Worm (Caenorhabditis elegans) whole organism, L2 larva: ENCODE measurements around the gene clec-182.

ENCODE experiments used
- C34F6.9 ChIP-seq: fragments of 150-350 bp; optimal IDR thresholded peaks from 2 replicates; lab custom pipeline; 2014; ENCODE audit warnings: missing biosample characterization, missing genetic modification characterization
- F13H6.1 ChIP-seq: sonication (generic microtip); optimal IDR thresholded peaks from 2 replicates; lab custom pipeline; 2016; ENCODE audit warnings: missing genetic modification characterization, missing compliant biosample characterization
- Y55F3AM.14 ChIP-seq: fragments of 200-800 bp; sonication (Bioruptor generic); optimal IDR thresholded peaks from 2 replicates; lab custom pipeline; 2018; ENCODE audit warnings: mild to moderate bottlenecking, missing genetic modification characterization, missing compliant biosample characterization
- ZK546.5 ChIP-seq: sonication (generic microtip); optimal IDR thresholded peaks from 2 replicates; lab custom pipeline; 2017; ENCODE audit warnings: missing biosample characterization, missing genetic modification characterization
- aly-2 ChIP-seq: fragments of 150-350 bp; optimal IDR thresholded peaks from 2 replicates; lab custom pipeline; 2014; ENCODE audit warnings: missing biosample characterization, missing genetic modification characterization
- ama-1 ChIP-seq: fragments of 150-350 bp; optimal IDR thresholded peaks from 2 replicates; lab custom pipeline; 2018; ENCODE audit warnings: inconsistent platforms
- blmp-1 ChIP-seq: sonication (generic microtip); optimal IDR thresholded peaks from 2 replicates; lab custom pipeline; 2017; ENCODE audit warnings: missing genetic modification characterization, mild to moderate bottlenecking, missing compliant biosample characterization, antibody characterized with exemption, moderate library complexity; ENCODE audit not compliant: insufficient read depth
- ceh-16 ChIP-seq: fragments of 150-350 bp; optimal IDR thresholded peaks from 2 replicates; lab custom pipeline; 2014; ENCODE audit warnings: missing biosample characterization, missing genetic modification characterization
- ceh-82 ChIP-seq: fragments of 150-350 bp; optimal IDR thresholded peaks from 2 replicates; lab custom pipeline; 2014; ENCODE audit warnings: missing biosample characterization, missing genetic modification characterization
- crh-2 ChIP-seq: sonication (generic microtip); optimal IDR thresholded peaks from 2 replicates; lab custom pipeline; 2017; ENCODE audit warnings: missing biosample characterization, missing genetic modification characterization
- dmd-4 ChIP-seq: sonication (generic microtip); optimal IDR thresholded peaks from 2 replicates; lab custom pipeline; 2017; ENCODE audit warnings: missing biosample characterization, missing genetic modification characterization
- elt-1 ChIP-seq: fragments of 150-350 bp; optimal IDR thresholded peaks from 2 replicates; lab custom pipeline; 2014; ENCODE audit warnings: missing biosample characterization, missing genetic modification characterization
- fos-1 ChIP-seq: fragments of 150-350 bp; optimal IDR thresholded peaks from 2 replicates; lab custom pipeline; 2014; ENCODE audit warnings: missing biosample characterization, missing genetic modification characterization
- gmeb-1 ChIP-seq: fragments of 150-350 bp; optimal IDR thresholded peaks from 2 replicates; lab custom pipeline; 2014; ENCODE audit warnings: missing biosample characterization, missing genetic modification characterization
- lin-11 ChIP-seq: fragments of 150-350 bp; sonication (generic microtip); optimal IDR thresholded peaks from 2 replicates; lab custom pipeline; 2014; ENCODE audit warnings: missing biosample characterization, missing genetic modification characterization, inconsistent platforms, mixed read lengths
- lin-13 ChIP-seq: fragments of 150-350 bp; optimal IDR thresholded peaks from 2 replicates; lab custom pipeline; 2014; ENCODE audit warnings: missing biosample characterization, missing genetic modification reagents, missing genetic modification characterization
- lin-39 ChIP-seq: fragments of 150-350 bp; optimal IDR thresholded peaks from 2 replicates; lab custom pipeline; 2014; ENCODE audit warnings: missing biosample characterization, missing genetic modification reagents, missing genetic modification characterization
- mab-5 ChIP-seq: fragments of 150-350 bp; optimal IDR thresholded peaks from 2 replicates; lab custom pipeline; 2014; ENCODE audit warnings: missing biosample characterization, missing genetic modification characterization
- mbf-1 ChIP-seq: sonication (generic microtip); optimal IDR thresholded peaks from 2 replicates; lab custom pipeline; 2017; ENCODE audit warnings: missing biosample characterization, missing genetic modification characterization
- mdl-1 ChIP-seq, 2 experiments: fragments of 150-350 bp in 1 of 2; sonication (generic microtip) in 1 of 2; optimal IDR thresholded peaks; 2 replicates each; lab custom pipeline; 2017; ENCODE audit warnings: missing biosample characterization in 2 of 2, missing genetic modification characterization in 2 of 2
- nhr-10 ChIP-seq: sonication (generic microtip); optimal IDR thresholded peaks from 2 replicates; lab custom pipeline; 2017; ENCODE audit warnings: missing biosample characterization, missing genetic modification characterization
- nhr-12 ChIP-seq: fragments of 150-350 bp; optimal IDR thresholded peaks from 2 replicates; lab custom pipeline; 2014; ENCODE audit warnings: missing biosample characterization, missing genetic modification characterization
- nhr-129 ChIP-seq: fragments of 150-350 bp; optimal IDR thresholded peaks from 2 replicates; lab custom pipeline; 2014; ENCODE audit warnings: missing biosample characterization, missing genetic modification characterization
- nhr-21 ChIP-seq: fragments of 150-350 bp; optimal IDR thresholded peaks from 2 replicates; lab custom pipeline; 2014; ENCODE audit warnings: missing biosample characterization, missing genetic modification characterization
- nhr-23 ChIP-seq: fragments of 150-350 bp; optimal IDR thresholded peaks from 2 replicates; lab custom pipeline; 2014; ENCODE audit warnings: missing biosample characterization, missing genetic modification reagents, missing genetic modification characterization
- nhr-237 ChIP-seq: fragments of 150-350 bp; optimal IDR thresholded peaks from 2 replicates; lab custom pipeline; 2014; ENCODE audit warnings: missing biosample characterization, missing genetic modification characterization
- nhr-25 ChIP-seq: fragments of 150-350 bp; sonication (generic microtip); optimal IDR thresholded peaks from 3 replicates; lab custom pipeline; 2014; ENCODE audit warnings: missing biosample characterization, missing genetic modification characterization
- nhr-6 ChIP-seq: fragments of 150-350 bp; optimal IDR thresholded peaks from 2 replicates; lab custom pipeline; 2014; ENCODE audit warnings: missing biosample characterization, missing genetic modification characterization
- nhr-77 ChIP-seq: fragments of 150-350 bp; optimal IDR thresholded peaks from 2 replicates; lab custom pipeline; 2014; ENCODE audit warnings: missing biosample characterization, missing genetic modification characterization
- skn-1 ChIP-seq: sonication (generic microtip); optimal IDR thresholded peaks from 2 replicates; lab custom pipeline; 2017; ENCODE audit warnings: missing biosample characterization, missing genetic modification characterization
- sma-3 ChIP-seq: sonication (generic microtip); optimal IDR thresholded peaks from 2 replicates; lab custom pipeline; 2016; ENCODE audit warnings: missing genetic modification reagents, missing genetic modification characterization, missing compliant biosample characterization
- sma-9 ChIP-seq, 2 experiments: fragments of 150-350 bp in 1 of 2; sonication (generic microtip) in 1 of 2; optimal IDR thresholded peaks; 2 replicates each; lab custom pipeline; 2014 to 2016; ENCODE audit warnings: missing genetic modification characterization in 2 of 2, mild to moderate bottlenecking in 1 of 2, missing biosample characterization in 1 of 2, missing compliant biosample characterization in 1 of 2, missing genetic modification reagents in 1 of 2, moderate library complexity in 1 of 2
- snpc-4 ChIP-seq: fragments of 150-350 bp; optimal IDR thresholded peaks from 2 replicates; lab custom pipeline; 2014; ENCODE audit warnings: missing biosample characterization, missing genetic modification characterization
- unc-39 ChIP-seq: fragments of 150-350 bp; optimal IDR thresholded peaks from 2 replicates; lab custom pipeline; 2014; ENCODE audit warnings: missing biosample characterization, missing genetic modification characterization
- unc-55 ChIP-seq: fragments of 150-350 bp; sonication (generic microtip); optimal IDR thresholded peaks from 3 replicates; lab custom pipeline; 2014; ENCODE audit warnings: missing biosample characterization, missing genetic modification reagents, missing genetic modification characterization
- unc-62 ChIP-seq: fragments of 150-350 bp; optimal IDR thresholded peaks from 2 replicates; lab custom pipeline; 2014; ENCODE audit warnings: missing biosample characterization, missing genetic modification reagents, missing genetic modification characterization
- zag-1 ChIP-seq: fragments of 150-350 bp; optimal IDR thresholded peaks from 2 replicates; lab custom pipeline; 2014; ENCODE audit warnings: missing biosample characterization, missing genetic modification characterization
- ztf-1 ChIP-seq: fragments of 200-800 bp; sonication (Bioruptor generic); conservative IDR thresholded peaks from 2 replicates; pipeline ENCODE4 v1.3.6; 2022; ENCODE audit warnings: missing genetic modification characterization, missing compliant biosample characterization
- ztf-11 ChIP-seq: sonication (generic microtip); optimal IDR thresholded peaks from 2 replicates; lab custom pipeline; 2017; ENCODE audit warnings: missing biosample characterization, missing genetic modification characterization
- ztf-4 ChIP-seq: fragments of 150-350 bp; optimal IDR thresholded peaks from 2 replicates; lab custom pipeline; 2014; ENCODE audit warnings: missing biosample characterization, missing genetic modification characterization

Gene clec-182

DNA sequence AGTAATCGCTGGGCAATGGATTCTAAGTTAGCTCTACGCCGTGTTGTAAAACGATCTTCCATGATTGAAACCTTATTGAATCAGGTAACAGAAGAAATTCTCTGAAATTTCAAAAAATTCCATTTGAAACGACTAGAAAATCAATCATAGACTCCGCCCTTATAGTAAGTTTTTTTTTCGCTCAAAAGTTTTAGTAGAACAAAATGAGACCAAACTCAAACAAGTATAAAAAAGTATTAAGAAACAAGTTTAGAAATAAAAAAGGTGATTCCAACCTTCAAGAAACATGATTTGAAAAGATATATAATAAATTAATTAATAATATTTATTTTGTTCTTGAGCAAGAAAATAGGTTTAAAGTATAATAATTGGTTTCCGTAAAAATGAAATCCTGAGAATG lies 20.1 kb downstream of the clec-182 start, which contains the start of gene C33D9.6:
Gene C33D9.6, minus strand, starts transcription at position 101 of the 400 bp plus-strand sequence.
- no peak for TF ChIP-seq elt-1
- TF ChIP-seq C34F6.9 (tag; lab: Kevin White, UChicago) = no peak
- TF ChIP-seq zag-1 = no peak
- no peak for TF ChIP-seq sma-9 (GFP tag; optimal IDR thresholded peaks at IDR 0.05; lab: Kevin White, UChicago)
- no peak for TF ChIP-seq sma-9 (tag; optimal IDR thresholded peaks at IDR 0.05; lab: Kevin White, UChicago)
- no peak for TF ChIP-seq ceh-16 (tag; lab: Kevin White, UChicago)
- TF ChIP-seq ztf-1 (GFP tag; lab: Robert Waterston, UW) = no peak
- TF ChIP-seq lin-13 = no peak
- no peak for TF ChIP-seq ZK546.5
- TF ChIP-seq dmd-4 (tag; lab: Kevin White, UChicago) = no peak
- TF ChIP-seq snpc-4 = no peak
- TF ChIP-seq unc-39 (tag; lab: Kevin White, UChicago) = no peak

DNA sequence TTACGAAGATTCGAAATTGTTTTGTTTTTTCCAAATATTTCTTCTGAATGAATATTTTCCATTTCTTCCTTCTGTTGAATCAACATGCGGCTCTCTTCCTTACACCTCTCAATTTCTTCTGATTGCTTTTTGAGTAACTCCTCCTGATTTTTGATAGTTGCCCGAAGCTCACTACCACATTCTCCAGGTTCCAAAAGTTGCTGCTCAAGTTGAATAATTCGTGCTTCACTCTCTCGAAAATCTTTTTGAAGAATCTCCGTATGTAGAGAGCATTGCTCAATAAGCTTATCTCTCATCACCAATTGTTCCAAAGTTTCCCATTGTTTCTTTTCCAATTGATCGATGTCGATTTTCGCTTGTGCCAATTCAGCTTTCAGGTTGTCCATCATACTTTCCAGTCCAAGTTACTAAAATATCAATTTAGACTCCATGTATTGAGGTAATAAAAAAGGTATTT lies 25.3 kb downstream of the clec-182 start, which contains the start of gene F20C5.6:
Gene F20C5.6, minus strand, starts transcription at position 407 of the 457 bp plus-strand sequence.
- TF ChIP-seq nhr-6 = no peak
- no peak for TF ChIP-seq blmp-1
- no peak for TF ChIP-seq lin-39 (tag; lab: Kevin White, UChicago)
- no peak for TF ChIP-seq nhr-25
- TF ChIP-seq mab-5 (tag; lab: Kevin White, UChicago) = no peak
- TF ChIP-seq nhr-77 (tag; lab: Kevin White, UChicago) = no peak
- TF ChIP-seq fos-1 (tag; lab: Kevin White, UChicago) = no peak
- no peak for TF ChIP-seq unc-55 (GFP tag; lab: Kevin White, UChicago)
- no peak for TF ChIP-seq ZK546.5
- TF ChIP-seq lin-11 (tag; lab: Kevin White, UChicago) = no peak
- TF ChIP-seq F13H6.1 (tag; lab: Kevin White, UChicago) = no peak
- no peak for TF ChIP-seq ama-1 (lab: Kevin White, UChicago)
- TF ChIP-seq skn-1 (tag; lab: Kevin White, UChicago) = no peak
- TF ChIP-seq ztf-1 (GFP tag; lab: Robert Waterston, UW) = no peak
- TF ChIP-seq nhr-129 (tag; lab: Kevin White, UChicago) = no peak
- no peak for TF ChIP-seq nhr-12 (tag; lab: Kevin White, UChicago)
- TF ChIP-seq aly-2 (tag; lab: Kevin White, UChicago) = no peak
- TF ChIP-seq sma-3 (GFP tag; lab: Kevin White, UChicago) = no peak

DNA sequence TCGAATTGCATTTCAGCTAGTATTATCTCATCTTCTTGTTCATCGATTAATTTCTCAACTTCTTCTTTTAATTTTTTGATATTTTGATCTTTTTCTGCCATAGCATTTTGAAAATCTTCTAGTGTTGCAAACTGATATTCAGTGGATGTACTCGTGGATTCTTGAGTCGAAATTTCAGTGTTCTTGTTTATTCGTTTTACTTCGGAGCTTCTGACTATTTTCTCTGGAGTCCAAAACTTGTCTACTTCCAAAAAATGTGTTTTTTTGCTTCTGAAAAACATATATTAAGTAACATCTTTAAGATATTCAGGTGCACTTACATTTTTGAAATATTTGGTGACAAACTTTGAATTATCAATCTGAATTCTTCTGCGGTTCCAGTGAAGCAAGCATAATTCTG lies 28.6 kb downstream of the clec-182 start, which contains the start of gene F20C5.5:
Gene F20C5.5, minus strand, starts transcription at position 101 of the 400 bp plus-strand sequence.
- TF ChIP-seq sma-3 (GFP tag; lab: Kevin White, UChicago) (no peak), lin-11 (tag; lab: Kevin White, UChicago) (no peak), nhr-129 (tag; lab: Kevin White, UChicago) (no peak), ceh-82 (no peak), unc-62 (no peak), nhr-23 (tag; lab: Kevin White, UChicago) (no peak), blmp-1 (no peak), unc-39 (tag; lab: Kevin White, UChicago) (no peak), Y55F3AM.14 (no peak), gmeb-1 (no peak), nhr-237 (tag; lab: Kevin White, UChicago) (no peak), unc-55 (GFP tag; lab: Kevin White, UChicago) (no peak), mbf-1 (tag; lab: Kevin White, UChicago) (no peak), nhr-10 (tag; lab: Kevin White, UChicago) (no peak), elt-1 (no peak), ama-1 (lab: Kevin White, UChicago) (no peak), ztf-11 (tag; lab: Kevin White, UChicago) (no peak)

DNA sequence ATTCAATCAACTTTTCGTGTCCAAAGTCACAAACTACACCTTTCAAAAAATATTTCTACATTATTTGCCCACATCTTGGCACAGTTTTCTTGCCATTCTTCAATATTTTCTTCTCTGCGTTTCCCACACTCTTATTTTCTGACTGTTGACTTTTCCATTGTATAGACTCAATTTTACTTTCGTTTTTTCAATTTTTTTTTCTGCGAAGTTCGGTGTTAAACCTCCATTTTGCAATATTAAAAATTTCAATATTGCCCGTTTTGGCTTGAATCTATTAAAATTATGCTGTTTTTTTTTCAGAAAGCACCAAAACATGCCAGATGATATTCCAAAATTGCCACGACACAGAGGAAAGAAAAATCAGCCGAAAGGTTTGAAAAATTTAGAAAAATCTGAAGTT lies 33.6 kb downstream of the clec-182 start, which contains the start of gene cdc-50.B:
Gene cdc-50.B, plus strand, starts transcription at position 301 of the 400 bp plus-strand sequence.
- TF ChIP-seq aly-2 (tag; lab: Kevin White, UChicago) (no peak), skn-1 (tag; lab: Kevin White, UChicago) (no peak), ztf-4 (tag; lab: Kevin White, UChicago) (no peak), C34F6.9 (tag; lab: Kevin White, UChicago) (no peak), dmd-4 (tag; lab: Kevin White, UChicago) (no peak), unc-62 (no peak), zag-1 (no peak), nhr-6 (no peak), nhr-12 (tag; lab: Kevin White, UChicago) (no peak), ZK546.5 (no peak), gmeb-1 (no peak), crh-2 (tag; lab: Kevin White, UChicago) (no peak), nhr-21 (tag; lab: Kevin White, UChicago) (no peak), mdl-1 (tag; optimal IDR thresholded peaks at IDR 0.05; lab: Kevin White, UChicago) (no peak), blmp-1 (no peak), mbf-1 (tag; lab: Kevin White, UChicago) (no peak), nhr-237 (tag; lab: Kevin White, UChicago) (no peak), lin-11 (tag; lab: Kevin White, UChicago) (no peak)
